Worm (Caenorhabditis elegans) whole organism, L4 larva: Measurements from ENCODE around the gene F31E3.2.
A peak's percentile ranks its signal among the peaks of the same experiment; 100 is the strongest.

ENCODE experiments used
- F37D6.2 ChIP-seq: sonication (generic microtip); optimal IDR thresholded peaks from 2 replicates; lab custom pipeline; 2016; ENCODE audit warnings: mild to moderate bottlenecking, missing genetic modification characterization, missing compliant biosample characterization
- T20F7.1 ChIP-seq: fragments of 200-800 bp; sonication (Bioruptor generic); optimal IDR thresholded peaks from 2 replicates; lab custom pipeline; 2018; ENCODE audit warnings: mild to moderate bottlenecking, missing genetic modification characterization, missing compliant biosample characterization
- T26A8.4 ChIP-seq: fragments of 200-800 bp; sonication (Bioruptor generic); IDR thresholded peaks from 2 replicates; pipeline ENCODE4 v1.3.6; 2022; ENCODE audit warnings: missing genetic modification characterization, missing compliant biosample characterization
- Y48G9A.11 ChIP-seq: fragments of 200-800 bp; sonication (Bioruptor generic); IDR thresholded peaks from 2 replicates; pipeline ENCODE4 v1.3.6; 2022; ENCODE audit warnings: missing genetic modification reagents, missing genetic modification characterization, missing compliant biosample characterization
- ZK546.5 ChIP-seq, 2 experiments: sonication (generic microtip); optimal IDR thresholded peaks; 2 replicates each; lab custom pipeline; 2017; ENCODE audit warnings: missing biosample characterization in 2 of 2, missing genetic modification characterization in 2 of 2
- aha-1 ChIP-seq: fragments of 150-350 bp; peaks from one replicate; lab custom pipeline; 2014; ENCODE audit warnings: missing biosample characterization, missing genetic modification characterization
- ama-1 ChIP-seq: fragments of 150-350 bp; optimal IDR thresholded peaks from 2 replicates; lab custom pipeline; 2014; ENCODE audit warnings: inconsistent platforms, mixed read lengths
- arid-1 ChIP-seq: fragments of 200-800 bp; sonication (Bioruptor generic); conservative IDR thresholded peaks from 2 replicates; pipeline ENCODE4 v1.3.6; 2022; ENCODE audit warnings: missing genetic modification reagents, missing genetic modification characterization, missing compliant biosample characterization
- ceh-28 ChIP-seq: fragments of 150-350 bp; optimal IDR thresholded peaks from 2 replicates; lab custom pipeline; 2014; ENCODE audit warnings: missing biosample characterization, missing genetic modification reagents, missing genetic modification characterization
- ceh-62 ChIP-seq: sonication (generic microtip); optimal IDR thresholded peaks from 2 replicates; lab custom pipeline; 2017; ENCODE audit warnings: missing biosample characterization, missing genetic modification characterization
- ces-1 ChIP-seq: fragments of 150-350 bp; sonication (generic microtip); optimal IDR thresholded peaks from 4 replicates; lab custom pipeline; 2014; ENCODE audit warnings: missing biosample characterization, missing genetic modification reagents, missing genetic modification characterization
- daf-12 ChIP-seq: fragments of 150-350 bp; optimal IDR thresholded peaks from 2 replicates; lab custom pipeline; 2014; ENCODE audit warnings: missing biosample characterization, missing genetic modification reagents, missing genetic modification characterization
- daf-16 ChIP-seq, 3 experiments: sonication (generic microtip); optimal IDR thresholded peaks; 2 replicates each; lab custom pipeline; 2016 to 2017; ENCODE audit warnings: missing genetic modification characterization in 3 of 3, missing genetic modification reagents in 3 of 3, mild to moderate bottlenecking in 2 of 3, missing compliant biosample characterization in 2 of 3, missing biosample characterization in 1 of 3, moderate library complexity in 1 of 3
- daf-8 ChIP-seq: fragments of 200-800 bp; sonication (Bioruptor generic); IDR thresholded peaks from 2 replicates; pipeline ENCODE4 v1.3.6; 2022; ENCODE audit warnings: missing genetic modification characterization, missing compliant biosample characterization
- dmd-6 ChIP-seq: fragments of 200-800 bp; sonication (Bioruptor generic); IDR thresholded peaks from 2 replicates; pipeline ENCODE4 v1.3.6; 2022; ENCODE audit warnings: missing genetic modification reagents, missing genetic modification characterization, missing compliant biosample characterization
- dmd-9 ChIP-seq: fragments of 200-800 bp; sonication (Bioruptor generic); IDR thresholded peaks from 2 replicates; pipeline ENCODE4 v1.3.6; 2022; ENCODE audit warnings: missing genetic modification reagents, missing genetic modification characterization, missing compliant biosample characterization
- hif-1 ChIP-seq, 2 experiments: sonication (generic microtip); optimal IDR thresholded peaks; 2 replicates each; lab custom pipeline; 2016 to 2017; ENCODE audit warnings: missing compliant biosample characterization in 2 of 2, missing genetic modification characterization in 2 of 2, missing genetic modification reagents in 2 of 2, missing genotype in 2 of 2, mild to moderate bottlenecking in 1 of 2
- hlh-11 ChIP-seq: fragments of 200-800 bp; sonication (Bioruptor generic); optimal IDR thresholded peaks from 2 replicates; lab custom pipeline; 2018; ENCODE audit warnings: mild to moderate bottlenecking, missing genetic modification characterization, missing compliant biosample characterization
- hlh-30 ChIP-seq: sonication (generic microtip); optimal IDR thresholded peaks from 2 replicates; lab custom pipeline; 2017; ENCODE audit warnings: antibody characterized with exemption, mild to moderate bottlenecking, missing genetic modification characterization, missing compliant biosample characterization; ENCODE audit not compliant: insufficient read depth
- jun-1 ChIP-seq: fragments of 150-350 bp; optimal IDR thresholded peaks from 2 replicates; lab custom pipeline; 2014; ENCODE audit warnings: missing biosample characterization, missing genetic modification reagents, missing genetic modification characterization
- lim-7 ChIP-seq: fragments of 200-800 bp; sonication (Bioruptor generic); IDR thresholded peaks from 2 replicates; pipeline ENCODE4 v1.3.6; 2022; ENCODE audit warnings: missing genetic modification characterization, missing compliant biosample characterization
- lin-1 ChIP-seq: fragments of 200-800 bp; sonication (Bioruptor generic); IDR thresholded peaks from 2 replicates; pipeline ENCODE4 v1.3.6; 2022; ENCODE audit warnings: missing genetic modification reagents, missing genetic modification characterization, missing compliant biosample characterization
- lin-38 ChIP-seq: fragments of 200-800 bp; sonication (Bioruptor generic); IDR thresholded peaks from 2 replicates; pipeline ENCODE4 v1.3.6; 2022; ENCODE audit warnings: missing genetic modification reagents, missing genetic modification characterization, missing compliant biosample characterization
- lin-39 ChIP-seq: fragments of 150-350 bp; optimal IDR thresholded peaks from 2 replicates; lab custom pipeline; 2014; ENCODE audit warnings: missing biosample characterization, missing genetic modification reagents, missing genetic modification characterization
- lsy-2 ChIP-seq, 2 experiments: fragments of 150-350 bp in 1 of 2; sonication (generic microtip) in 1 of 2; optimal IDR thresholded peaks; 2 replicates each; lab custom pipeline; 2014 to 2017; ENCODE audit warnings: missing biosample characterization in 2 of 2, missing genetic modification characterization in 2 of 2
- madf-5 ChIP-seq, 2 experiments: fragments of 200-800 bp; sonication (Bioruptor generic); IDR thresholded peaks; 2 replicates each; pipeline ENCODE4 v1.3.6; 2022; ENCODE audit warnings: missing compliant biosample characterization in 2 of 2, missing genetic modification characterization in 2 of 2
- madf-9 ChIP-seq: fragments of 200-800 bp; sonication (Bioruptor generic); conservative IDR thresholded peaks from 2 replicates; pipeline ENCODE4 v1.3.6; 2022; ENCODE audit warnings: missing genetic modification reagents, missing genetic modification characterization, missing compliant biosample characterization
- mdl-1 ChIP-seq, 2 experiments: fragments of 150-350 bp in 1 of 2; sonication (generic microtip) in 1 of 2; optimal IDR thresholded peaks; 2 replicates each; lab custom pipeline; 2014 to 2017; ENCODE audit warnings: missing biosample characterization in 2 of 2, missing genetic modification characterization in 2 of 2
- mep-1 ChIP-seq: fragments of 150-350 bp; sonication (generic microtip); optimal IDR thresholded peaks from 3 replicates; lab custom pipeline; 2014; ENCODE audit warnings: missing biosample characterization, missing genetic modification characterization
- mes-2 ChIP-seq: sonication (generic microtip); optimal IDR thresholded peaks from 2 replicates; lab custom pipeline; 2016; ENCODE audit warnings: missing genotype, mild to moderate bottlenecking, missing genetic modification characterization, missing compliant biosample characterization; ENCODE audit not compliant: poor library complexity, severe bottlenecking
- mxl-3 ChIP-seq: fragments of 200-800 bp; sonication (Bioruptor generic); optimal IDR thresholded peaks from 2 replicates; lab custom pipeline; 2018; ENCODE audit warnings: mild to moderate bottlenecking, missing genetic modification characterization, missing compliant biosample characterization
- nhr-111 ChIP-seq: fragments of 200-800 bp; sonication (Bioruptor generic); optimal IDR thresholded peaks from 2 replicates; lab custom pipeline; 2018; ENCODE audit warnings: mild to moderate bottlenecking, missing genetic modification characterization, missing compliant biosample characterization
- nhr-28 ChIP-seq: fragments of 150-350 bp; optimal IDR thresholded peaks from 2 replicates; lab custom pipeline; 2014; ENCODE audit warnings: missing biosample characterization, missing genetic modification characterization
- nhr-42 ChIP-seq: fragments of 200-800 bp; sonication (Bioruptor generic); IDR thresholded peaks from 2 replicates; pipeline ENCODE4 v1.3.6; 2022; ENCODE audit warnings: missing genetic modification characterization, missing compliant biosample characterization
- nhr-76 ChIP-seq: fragments of 150-350 bp; optimal IDR thresholded peaks from 2 replicates; lab custom pipeline; 2014; ENCODE audit warnings: missing biosample characterization, missing genetic modification characterization
- nhr-77 ChIP-seq: fragments of 150-350 bp; optimal IDR thresholded peaks from 2 replicates; lab custom pipeline; 2014; ENCODE audit warnings: missing biosample characterization, missing genetic modification characterization
- pha-4 ChIP-seq, 2 experiments: fragments of 150-350 bp in 1 of 2; fragments of 200-800 bp in 1 of 2; sonication (Bioruptor generic) in 1 of 2; IDR thresholded peaks in 1 of 2; optimal IDR thresholded peaks in 1 of 2; 2 replicates each; pipeline versions ENCODE4 v1.3.6 to Lab custom; 2014 to 2022; ENCODE audit warnings: missing genetic modification characterization in 2 of 2, missing genetic modification reagents in 2 of 2, missing biosample characterization in 1 of 2, missing compliant biosample characterization in 1 of 2
- pqm-1 ChIP-seq: sonication (generic microtip); optimal IDR thresholded peaks from 2 replicates; lab custom pipeline; 2017; ENCODE audit warnings: missing biosample characterization, missing genetic modification characterization
- sdz-12 ChIP-seq: fragments of 200-800 bp; sonication (Bioruptor generic); optimal IDR thresholded peaks from 2 replicates; lab custom pipeline; 2018; ENCODE audit warnings: mild to moderate bottlenecking, missing genetic modification characterization, missing compliant biosample characterization
- zfp-2 ChIP-seq: sonication (generic microtip); optimal IDR thresholded peaks from 2 replicates; lab custom pipeline; 2016; ENCODE audit warnings: mild to moderate bottlenecking, missing genetic modification characterization, missing compliant biosample characterization
- zfp-3 ChIP-seq: fragments of 200-800 bp; sonication (Bioruptor generic); conservative IDR thresholded peaks from 2 replicates; pipeline ENCODE4 v1.3.6; 2022; ENCODE audit warnings: missing genetic modification reagents, missing genetic modification characterization, missing compliant biosample characterization

The F31E3.2 gene

DNA sequence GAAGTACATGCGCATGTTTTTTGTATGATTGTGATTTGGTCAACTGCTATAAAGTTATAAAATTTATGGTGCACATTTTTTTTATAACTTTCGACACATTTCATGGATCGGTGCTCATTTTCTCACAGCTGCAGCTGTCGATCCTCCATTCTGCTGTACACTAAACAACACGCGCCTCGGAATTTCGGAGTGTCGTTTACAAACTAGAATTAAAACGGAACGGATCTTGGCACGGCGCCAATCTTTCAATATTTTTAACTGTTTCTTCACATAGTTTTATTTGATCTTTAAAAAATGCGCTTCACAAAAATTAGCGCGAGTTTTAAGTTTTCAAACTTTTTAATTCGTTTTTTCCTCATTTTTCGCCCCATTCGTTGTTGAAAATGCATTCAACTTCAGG is 27.4 kb upstream of the F31E3.2 start, which contains the start of gene let-711:
TSS of gene let-711 (plus strand) at position 337 of the 400 bp plus-strand sequence.
- TF ChIP-seq T26A8.4 = no peak
- TF ChIP-seq dmd-9 (GFP tag; lab: Robert Waterston, UW) = no peak
- peak; percentile 4 for TF ChIP-seq hlh-30 (tag; lab: Kevin White, UChicago)
- TF ChIP-seq madf-5 (GFP tag; IDR thresholded peaks at IDR 0.05; lab: Robert Waterston, UW) = no peak
- no peak for TF ChIP-seq nhr-77 (tag; lab: Kevin White, UChicago)
- no peak for TF ChIP-seq ZK546.5 (tag; optimal IDR thresholded peaks at IDR 0.05; lab: Kevin White, UChicago)
- no peak for TF ChIP-seq lim-7 (GFP tag; lab: Robert Waterston, UW)
- TF ChIP-seq ama-1 = no peak
- TF ChIP-seq mes-2 (tag; lab: Kevin White, UChicago) = peak; percentile 28
- TF ChIP-seq lin-38 (GFP tag; lab: Robert Waterston, UW) = no peak
- no peak for TF ChIP-seq jun-1
- no peak for TF ChIP-seq hif-1 (tag; optimal IDR thresholded peaks at IDR 0.05; lab: Kevin White, UChicago)
- TF ChIP-seq mep-1 = no peak
- no peak for TF ChIP-seq lin-39 (tag; lab: Kevin White, UChicago)
- no peak for TF ChIP-seq madf-9
- TF ChIP-seq T20F7.1 (GFP tag; lab: Kevin White, UChicago) = peak; percentile 95
- TF ChIP-seq mdl-1 (tag; optimal IDR thresholded peaks at IDR 0.05; lab: Kevin White, UChicago) = no peak
- TF ChIP-seq mxl-3 (GFP tag; lab: Kevin White, UChicago) = no peak
- no peak for TF ChIP-seq daf-8 (GFP tag; lab: Robert Waterston, UW)
- no peak for TF ChIP-seq arid-1 (GFP tag; lab: Robert Waterston, UW)
- peak in 1 of 2 experiments; percentile 27 for TF ChIP-seq lsy-2 (tag; optimal IDR thresholded peaks at IDR 0.05; lab: Kevin White, UChicago)
- no peak for TF ChIP-seq daf-16 (GFP tag; optimal IDR thresholded peaks at IDR 0.05; lab: Kevin White, UChicago)
- TF ChIP-seq daf-16 (tag; optimal IDR thresholded peaks at IDR 0.05; lab: Kevin White, UChicago) = peak; percentile 18
- TF ChIP-seq dmd-6 (GFP tag; lab: Robert Waterston, UW) = no peak
- no peak for TF ChIP-seq F37D6.2
- TF ChIP-seq daf-12 (tag; lab: Kevin White, UChicago) = no peak
- TF ChIP-seq nhr-111 (GFP tag; lab: Kevin White, UChicago) = no peak
- TF ChIP-seq nhr-76 (tag; lab: Kevin White, UChicago) = no peak
- peak; percentile 56 for TF ChIP-seq aha-1 (tag; lab: Kevin White, UChicago)
- no peak for TF ChIP-seq ces-1
- TF ChIP-seq Y48G9A.11 (GFP tag; lab: Robert Waterston, UW) = peak; percentile 97

DNA sequence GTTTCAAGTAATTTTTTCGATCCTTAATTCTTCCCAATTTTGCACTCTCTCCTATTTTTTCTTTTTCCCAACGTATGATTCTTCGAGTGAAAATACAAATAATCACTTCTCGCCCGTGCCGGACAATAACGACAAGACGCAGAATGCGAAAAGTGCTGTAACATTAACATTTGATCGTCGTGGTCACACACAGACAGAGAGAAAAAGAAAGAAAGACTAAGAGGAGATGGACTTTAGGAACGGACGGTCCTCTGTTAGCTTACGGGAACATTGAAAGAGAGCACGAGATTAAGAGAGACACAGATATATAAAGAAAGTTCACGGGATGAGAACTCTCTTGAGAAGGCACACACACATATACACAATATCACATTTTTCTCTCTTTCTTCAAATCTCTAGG is 25.9 kb upstream of the F31E3.2 start:
- TF ChIP-seq madf-5 (GFP tag; IDR thresholded peaks at IDR 0.05; lab: Robert Waterston, UW) (no peak), hlh-11 (peak; percentile 48), mdl-1 (tag; optimal IDR thresholded peaks at IDR 0.05; lab: Kevin White, UChicago) (peak in 1 of 2 experiments; percentile 16), zfp-3 (GFP tag; lab: Robert Waterston, UW) (no peak), hlh-30 (tag; lab: Kevin White, UChicago) (peak; percentile 86), ceh-62 (tag; lab: Kevin White, UChicago) (no peak), F37D6.2 (no peak), pqm-1 (tag; lab: Kevin White, UChicago) (no peak), T26A8.4 (no peak), jun-1 (no peak), nhr-111 (GFP tag; lab: Kevin White, UChicago) (no peak), hif-1 (tag; optimal IDR thresholded peaks at IDR 0.05; lab: Kevin White, UChicago) (peak in 1 of 2 experiments; percentile 9), lin-38 (GFP tag; lab: Robert Waterston, UW) (no peak), daf-16 (GFP tag; optimal IDR thresholded peaks at IDR 0.05; lab: Kevin White, UChicago) (no peak), daf-16 (tag; optimal IDR thresholded peaks at IDR 0.05; lab: Kevin White, UChicago) (peak; percentile 9), aha-1 (tag; lab: Kevin White, UChicago) (no peak), lin-1 (GFP tag; lab: Robert Waterston, UW) (no peak), lsy-2 (tag; optimal IDR thresholded peaks at IDR 0.05; lab: Kevin White, UChicago) (peak in 1 of 2 experiments; percentile 21), zfp-2 (tag; lab: Kevin White, UChicago) (no peak), nhr-42 (GFP tag; lab: Robert Waterston, UW) (no peak), mxl-3 (GFP tag; lab: Kevin White, UChicago) (peak; percentile 26), pha-4 (GFP tag; IDR thresholded peaks at IDR 0.05; lab: Robert Waterston, UW) (no peak), pha-4 (tag; optimal IDR thresholded peaks at IDR 0.05; lab: Kevin White, UChicago) (no peak), ceh-28 (no peak), nhr-28 (tag; lab: Kevin White, UChicago) (peak; percentile 63), sdz-12 (GFP tag; lab: Kevin White, UChicago) (no peak)
